Fruit fly (Drosophila melanogaster): ENCODE data around the gene CG3062.

The CG3062 gene

DNA sequence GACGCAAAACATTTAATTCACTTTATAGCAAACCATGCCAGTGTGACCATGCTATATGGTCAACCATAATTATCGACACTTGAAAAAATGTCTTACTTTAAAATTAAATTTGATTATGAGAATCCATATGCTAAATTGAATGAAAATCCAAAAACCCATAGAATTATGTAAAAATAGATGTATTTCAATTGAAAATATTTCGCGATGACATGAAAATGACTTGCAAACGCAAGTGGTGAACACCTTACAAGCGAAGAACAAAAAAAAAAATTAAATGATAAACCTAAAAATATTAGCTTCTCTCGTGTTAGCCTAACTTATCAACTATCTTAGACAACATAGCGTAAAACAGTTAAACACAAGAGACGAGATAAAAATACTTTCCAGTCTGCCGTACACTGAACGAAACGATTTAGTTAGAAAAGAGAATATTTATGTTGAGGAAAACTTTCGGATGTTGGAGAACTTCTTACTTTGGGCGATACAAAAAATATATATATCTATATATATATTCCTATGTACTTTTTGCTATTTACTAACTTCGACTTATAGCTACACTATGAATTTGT lies 35.2 kb upstream of the CG3062 start (continued):
- TF ChIP-seq Hsf (GFP tag; optimal IDR thresholded peaks at IDR 0.05) (peak; percentile 67), Abd-B (GFP tag; optimal IDR thresholded peaks at IDR 0.05) (peak; percentile 16), Bteb2 (GFP tag; optimal IDR thresholded peaks at IDR 0.05) (peak; percentile 51), CG5180 (GFP tag; optimal IDR thresholded peaks at IDR 0.05) (peak; percentile 10), wek (GFP tag; optimal IDR thresholded peaks at IDR 0.05) (peak; percentile 53), pho (GFP tag; optimal IDR thresholded peaks at IDR 0.05) (peak; percentile 22), ci (GFP tag; IDR thresholded peaks at IDR 0.05) (peak; percentile 27; the same call in 1 of the 3 replicates), slp2 (GFP tag; optimal IDR thresholded peaks at IDR 0.05) (peak; percentile 23), bigmax (GFP tag; optimal IDR thresholded peaks at IDR 0.05) (no peak), gce (GFP tag; IDR thresholded peaks at IDR 0.05) (no peak; the same call in 2 of the 3 replicates), sob (GFP tag; IDR thresholded peaks at IDR 0.05) (peak; percentile 42; the same call in 1 of the 2 replicates), HHEX (GFP tag; optimal IDR thresholded peaks at IDR 0.05) (peak; percentile 26), Atf-2 (GFP tag; optimal IDR thresholded peaks at IDR 0.05) (peak; percentile 61), scrt (GFP tag; optimal IDR thresholded peaks at IDR 0.05) (peak; percentile 15), CG2712 (tag; optimal IDR thresholded peaks at IDR 0.05) (peak; percentile 51), CG1602 (GFP tag; optimal IDR thresholded peaks at IDR 0.05) (peak; percentile 51), aop (GFP tag; IDR thresholded peaks at IDR 0.05) (no peak), az2 (GFP tag; optimal IDR thresholded peaks at IDR 0.05) (peak; percentile 40), Lpt (GFP tag; optimal IDR thresholded peaks at IDR 0.05) (no peak), NC2β (GFP tag; optimal IDR thresholded peaks at IDR 0.05) (peak; percentile 24), Six4 (GFP tag; optimal IDR thresholded peaks at IDR 0.05) (no peak), phol (tag; optimal IDR thresholded peaks at IDR 0.05) (peak; percentile 58), peb (GFP tag; IDR thresholded peaks at IDR 0.05) (peak; percentile 14; the same call in 1 of the 2 replicates), cad (GFP tag; optimal IDR thresholded peaks at IDR 0.05) (no peak), CG11723 (GFP tag; optimal IDR thresholded peaks at IDR 0.05) (peak; percentile 7), chinmo (GFP tag; IDR thresholded peaks at IDR 0.05; ENCODE audit: partially characterized antibody) (no peak), CG13624 (GFP tag; optimal IDR thresholded peaks at IDR 0.05) (peak; percentile 2), CG11504 (tag; optimal IDR thresholded peaks at IDR 0.05) (peak; percentile 63), HLH3B (GFP tag; IDR thresholded peaks at IDR 0.05) (peak; percentile 49; the same call in 1 of the 2 replicates), Bdp1 (GFP tag; optimal IDR thresholded peaks at IDR 0.05) (no peak), CG6683 (GFP tag; optimal IDR thresholded peaks at IDR 0.05) (no peak), ap (GFP tag; IDR thresholded peaks at IDR 0.05) (0 out of 2 replicates have a peak, but pooled peaks have one; percentile 14), CG18262 (tag; optimal IDR thresholded peaks at IDR 0.05) (peak; percentile 57), CG8388 (GFP tag; optimal IDR thresholded peaks at IDR 0.05) (peak; percentile 53), CG32532 (GFP tag; IDR thresholded peaks at IDR 0.05) (peak; percentile 72), CG15514 (GFP tag; optimal IDR thresholded peaks at IDR 0.05) (peak; percentile 18), Hr3 (GFP tag; optimal IDR thresholded peaks at IDR 0.05) (peak; percentile 46), sisA (GFP tag; IDR thresholded peaks at IDR 0.05) (peak; percentile 49; the same call in 1 of the 2 replicates), nau (GFP tag; optimal IDR thresholded peaks at IDR 0.05) (peak; percentile 10), Dll (GFP tag; IDR thresholded peaks at IDR 0.05; ENCODE audit: partially characterized antibody) (no peak), Lim3 (GFP tag; IDR thresholded peaks at IDR 0.05) (no peak), lilli (GFP tag; optimal IDR thresholded peaks at IDR 0.05) (peak; percentile 70), pita (GFP tag; optimal IDR thresholded peaks at IDR 0.05) (no peak), CG4424 (GFP tag; optimal IDR thresholded peaks at IDR 0.05) (peak; percentile 58), HmgD (GFP tag; optimal IDR thresholded peaks at IDR 0.05) (no peak), shn (GFP tag; optimal IDR thresholded peaks at IDR 0.05) (peak; percentile 3), CG14441 (GFP tag; IDR thresholded peaks at IDR 0.05) (peak; percentile 48; the same call in 1 of the 2 replicates), p53 (GFP tag; optimal IDR thresholded peaks at IDR 0.05) (no peak), mld (GFP tag; IDR thresholded peaks at IDR 0.05; ENCODE audit: partially characterized antibody) (no peak), CG2120 (GFP tag; optimal IDR thresholded peaks at IDR 0.05) (peak; percentile 69)

All from whole organism, embryonic.